Fruit fly (Drosophila melanogaster): Measurements from ENCODE around the gene Qsox4.
A peak's percentile ranks its signal among the peaks of the same experiment; 100 is the strongest.

Qsox4 gene

dm6 chr3R:23657357-23658318, 44.9 kb upstream of the Qsox4 start (continued):
- peak; percentile 73 for TF ChIP-seq CG13123 (GFP tag; optimal IDR thresholded peaks at IDR 0.05)
- peak; percentile 59 for TF ChIP-seq CG3163 (GFP tag; optimal IDR thresholded peaks at IDR 0.05)
- peak; percentile 36; the same call in 1 of the 2 replicates for TF ChIP-seq CG14014 (GFP tag; IDR thresholded peaks at IDR 0.05)
- no peak for TF ChIP-seq CG6175 (GFP tag; IDR thresholded peaks at IDR 0.05)
- no peak for TF ChIP-seq Stat92E (GFP tag; optimal IDR thresholded peaks at IDR 0.05)
- TF ChIP-seq CG15011 (GFP tag; optimal IDR thresholded peaks at IDR 0.05), result peak; percentile 80
- peak; percentile 83 for TF ChIP-seq NK7.1 (GFP tag; optimal IDR thresholded peaks at IDR 0.05)
- peak; percentile 83 for TF ChIP-seq Mes4 (GFP tag; optimal IDR thresholded peaks at IDR 0.05)
- peak; percentile 86 for TF ChIP-seq CG2875 (GFP tag; optimal IDR thresholded peaks at IDR 0.05)
- no peak for TF ChIP-seq MBD-R2 (GFP tag; IDR thresholded peaks at IDR 0.05)
- TF ChIP-seq CG11504 (tag; optimal IDR thresholded peaks at IDR 0.05), result peak; percentile 25
- TF ChIP-seq Hmr (GFP tag; optimal IDR thresholded peaks at IDR 0.05), result peak; percentile 47
- no peak for TF ChIP-seq ttk (GFP tag; IDR thresholded peaks at IDR 0.05)
- no peak for TF ChIP-seq yki (optimal IDR thresholded peaks at IDR 0.05)
- peak; percentile 28 for TF ChIP-seq exex (tag; optimal IDR thresholded peaks at IDR 0.05)
- TF ChIP-seq CG17568 (GFP tag; optimal IDR thresholded peaks at IDR 0.05), result peak; percentile 86
- peak; percentile 39 for TF ChIP-seq crc (GFP tag; optimal IDR thresholded peaks at IDR 0.05)
- TF ChIP-seq CG17612 (GFP tag; IDR thresholded peaks at IDR 0.05), result no peak
- TF ChIP-seq HmgZ (tag; optimal IDR thresholded peaks at IDR 0.05), result peak; percentile 66
- peak; percentile 80 for TF ChIP-seq lab (GFP tag; optimal IDR thresholded peaks at IDR 0.05)
- no peak for TF ChIP-seq CG11456 (GFP tag; IDR thresholded peaks at IDR 0.05)
- TF ChIP-seq Rfx (GFP tag; IDR thresholded peaks at IDR 0.05), result peak; percentile 40; the same call in 1 of the 2 replicates
- peak; percentile 29 for TF ChIP-seq stc (GFP tag; IDR thresholded peaks at IDR 0.05)
- TF ChIP-seq fru (optimal IDR thresholded peaks at IDR 0.05), result no peak
- peak; percentile 50 for TF ChIP-seq dmrt99B (tag; optimal IDR thresholded peaks at IDR 0.05)
- TF ChIP-seq Nf-YC (tag; optimal IDR thresholded peaks at IDR 0.05), result peak; percentile 15
- peak; percentile 58 for TF ChIP-seq CG4328 (GFP tag; optimal IDR thresholded peaks at IDR 0.05)
- no peak for TF ChIP-seq cg (GFP tag; optimal IDR thresholded peaks at IDR 0.05)
- TF ChIP-seq Max (GFP tag; optimal IDR thresholded peaks at IDR 0.05), result no peak
- no peak for TF ChIP-seq zfh2 (GFP tag; optimal IDR thresholded peaks at IDR 0.05)
- TF ChIP-seq CG4282 (GFP tag; optimal IDR thresholded peaks at IDR 0.05), result no peak
- no peak for TF ChIP-seq mld (GFP tag; IDR thresholded peaks at IDR 0.05; ENCODE audit: partially characterized antibody)
- no peak for TF ChIP-seq klu (GFP tag; IDR thresholded peaks at IDR 0.05)
- peak; percentile 34 for TF ChIP-seq Hand (GFP tag; optimal IDR thresholded peaks at IDR 0.05)
- TF ChIP-seq jigr1 (GFP tag; IDR thresholded peaks at IDR 0.05), result no peak
- no peak; the same call in 1 of the 2 replicates for TF ChIP-seq ranshi (GFP tag; IDR thresholded peaks at IDR 0.05)
- TF ChIP-seq CG4424 (GFP tag; optimal IDR thresholded peaks at IDR 0.05), result peak; percentile 24
- peak; percentile 34 for TF ChIP-seq CG9437 (GFP tag; optimal IDR thresholded peaks at IDR 0.05)
- no peak for TF ChIP-seq dan (GFP tag; IDR thresholded peaks at IDR 0.05)
- TF ChIP-seq CG31224 (GFP tag; IDR thresholded peaks at IDR 0.05), result no peak
- TF ChIP-seq CoRest (tag; optimal IDR thresholded peaks at IDR 0.05), result peak; percentile 58
- peak; percentile 28 for TF ChIP-seq CG18764 (GFP tag; optimal IDR thresholded peaks at IDR 0.05)
- TF ChIP-seq schlank (tag; optimal IDR thresholded peaks at IDR 0.05), result peak; percentile 42
- TF ChIP-seq B-H2 (GFP tag; optimal IDR thresholded peaks at IDR 0.05), result no peak
- peak; percentile 97 for TF ChIP-seq CG15696 (tag; optimal IDR thresholded peaks at IDR 0.05)
- peak; percentile 95 for TF ChIP-seq CG33557 (GFP tag; optimal IDR thresholded peaks at IDR 0.05)
- no peak for TF ChIP-seq bcd (GFP tag; optimal IDR thresholded peaks at IDR 0.05)
- TF ChIP-seq CG15073 (GFP tag; optimal IDR thresholded peaks at IDR 0.05), result no peak
- peak; percentile 35 for TF ChIP-seq Sox102F (GFP tag; optimal IDR thresholded peaks at IDR 0.05)

All from whole organism, embryonic.